Worm (Caenorhabditis elegans): ENCODE measurements around the gene T12D8.5.

Gene T12D8.5

DNA sequence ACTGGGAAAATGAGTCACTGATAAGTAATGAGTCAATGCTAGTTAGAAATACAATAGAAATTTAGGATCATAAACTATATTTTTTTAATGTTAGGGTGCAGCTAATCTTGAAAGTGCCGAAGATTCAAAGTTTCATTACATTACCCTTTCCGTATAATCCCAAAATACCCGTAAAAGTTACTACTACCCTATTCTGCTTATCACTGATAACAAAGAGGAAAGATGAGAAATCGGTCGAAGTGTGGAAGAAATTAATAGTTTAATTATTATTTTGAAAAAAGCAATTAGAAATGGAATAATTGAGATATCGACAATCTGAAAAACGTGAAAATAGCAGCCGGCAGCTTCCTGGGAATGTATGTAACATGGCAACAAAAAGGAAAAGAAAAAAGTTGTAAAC is 19.7 kb downstream of the T12D8.5 start:
- TF ChIP-seq blmp-1 (tag; optimal IDR thresholded peaks at IDR 0.05) (no peak), drap-1 (GFP tag; optimal IDR thresholded peaks at IDR 0.05) (no peak), sem-2 (GFP tag; optimal IDR thresholded peaks at IDR 0.05) (no peak), ces-1 (GFP tag; optimal IDR thresholded peaks at IDR 0.05) (no peak), ceh-43 (GFP tag; optimal IDR thresholded peaks at IDR 0.05) (no peak), ceh-39 (tag; optimal IDR thresholded peaks at IDR 0.05) (no peak), mep-1 (tag; optimal IDR thresholded peaks at IDR 0.05) (no peak), cnd-1 (tag; optimal IDR thresholded peaks at IDR 0.05) (no peak), unc-62 (GFP tag; optimal IDR thresholded peaks at IDR 0.05) (no peak), snpc-4 (tag; optimal IDR thresholded peaks at IDR 0.05) (no peak), ceh-83 (GFP tag; optimal IDR thresholded peaks at IDR 0.05) (no peak), nhr-12 (tag; optimal IDR thresholded peaks at IDR 0.05) (no peak), elt-3 (tag; optimal IDR thresholded peaks at IDR 0.05) (no peak)

DNA sequence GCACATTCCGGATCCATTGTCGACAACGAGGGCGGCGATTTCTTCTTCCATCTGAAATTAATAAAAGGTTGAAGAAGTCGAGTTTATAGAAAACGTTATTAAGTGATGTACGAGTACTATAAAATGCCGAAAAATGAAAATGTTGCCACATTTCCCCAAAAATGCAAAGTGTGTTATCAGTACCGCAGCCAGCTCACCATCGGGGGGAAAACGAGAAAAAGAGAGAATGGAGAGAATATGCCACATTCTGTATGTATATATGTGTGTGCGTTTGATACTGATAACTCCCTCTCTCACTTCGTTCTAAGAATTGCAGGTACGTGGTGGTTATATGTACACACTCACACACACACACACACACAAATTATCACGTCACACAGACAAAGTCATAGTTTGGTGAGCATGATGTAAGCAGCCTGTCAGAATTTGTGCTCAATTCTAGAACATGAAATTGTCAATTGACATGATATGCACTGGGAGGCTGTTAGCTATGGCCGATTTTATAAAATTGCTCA is 20.5 kb downstream of the T12D8.5 start, which contains the start of gene act-5:
TSS of gene act-5 (minus strand) at position 51 of the 515 bp plus-strand sequence.
- TF ChIP-seq elt-3 (tag; optimal IDR thresholded peaks at IDR 0.05) (no peak), ceh-83 (GFP tag; optimal IDR thresholded peaks at IDR 0.05) (no peak), bed-3 (GFP tag; optimal IDR thresholded peaks at IDR 0.05) (no peak), nhr-76 (tag; optimal IDR thresholded peaks at IDR 0.05) (no peak), unc-62 (GFP tag; optimal IDR thresholded peaks at IDR 0.05) (no peak), ces-1 (GFP tag; optimal IDR thresholded peaks at IDR 0.05) (no peak), M03D4.4 (tag; optimal IDR thresholded peaks at IDR 0.05) (no peak), cnd-1 (tag; optimal IDR thresholded peaks at IDR 0.05) (no peak), pha-4 (tag; optimal IDR thresholded peaks at IDR 0.05) (no peak), lin-13 (tag; optimal IDR thresholded peaks at IDR 0.05) (no peak), nhr-237 (tag; optimal IDR thresholded peaks at IDR 0.05) (no peak), zip-8 (tag; optimal IDR thresholded peaks at IDR 0.05) (no peak), ztf-11 (tag; optimal IDR thresholded peaks at IDR 0.05) (no peak)

DNA sequence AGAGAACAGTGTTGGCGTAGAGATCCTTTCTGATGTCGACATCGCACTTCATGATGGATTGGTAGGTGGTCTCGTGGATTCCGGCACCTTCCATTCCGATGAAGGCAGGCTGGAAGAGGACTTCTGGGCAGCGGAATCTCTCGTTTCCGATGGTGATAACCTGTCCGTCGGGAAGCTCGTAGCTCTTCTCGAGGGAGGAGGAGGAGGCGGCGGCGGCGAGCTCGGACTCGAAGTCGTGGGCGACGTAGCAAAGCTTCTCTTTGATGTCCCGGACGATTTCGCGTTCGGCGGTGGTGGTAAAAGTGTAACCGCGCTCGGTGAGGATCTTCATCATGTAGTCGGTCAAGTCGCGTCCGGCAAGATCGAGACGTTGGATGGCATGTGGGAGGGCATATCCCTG is 21.8 kb downstream of the T12D8.5 start:
- TF ChIP-seq unc-39 (tag; optimal IDR thresholded peaks at IDR 0.05): no peak
- no peak for TF ChIP-seq nhr-12 (tag; optimal IDR thresholded peaks at IDR 0.05)
- no peak for TF ChIP-seq ceh-83 (GFP tag; optimal IDR thresholded peaks at IDR 0.05)
- TF ChIP-seq elt-3 (tag; optimal IDR thresholded peaks at IDR 0.05): no peak
- no peak for TF ChIP-seq bed-3 (GFP tag; optimal IDR thresholded peaks at IDR 0.05)
- no peak for TF ChIP-seq tbx-8 (GFP tag; optimal IDR thresholded peaks at IDR 0.05)
- TF ChIP-seq mep-1 (tag; optimal IDR thresholded peaks at IDR 0.05): no peak
- TF ChIP-seq nhr-2 (tag; optimal IDR thresholded peaks at IDR 0.05): no peak
- no peak for TF ChIP-seq blmp-1 (tag; optimal IDR thresholded peaks at IDR 0.05)

DNA sequence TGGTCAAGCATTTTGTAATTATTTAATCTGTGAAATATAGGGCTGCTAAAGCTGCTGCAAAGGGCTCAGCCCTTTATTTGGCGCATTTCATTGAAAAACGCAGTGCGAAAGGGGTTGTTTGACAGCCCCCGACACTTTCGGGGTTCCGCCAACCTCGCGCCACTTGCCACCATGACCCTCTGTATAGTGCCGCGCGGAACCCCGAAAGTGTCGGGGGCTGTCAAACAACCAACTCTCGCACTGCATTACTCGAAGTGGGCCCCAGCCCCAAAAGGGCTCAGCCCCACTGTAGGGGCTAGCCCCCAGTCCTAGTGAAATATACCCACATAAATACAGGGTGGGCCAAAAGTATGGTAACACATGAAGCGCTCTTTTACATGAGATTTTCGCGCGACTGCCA is 26.3 kb downstream of the T12D8.5 start:
- TF ChIP-seq unc-62 (GFP tag; optimal IDR thresholded peaks at IDR 0.05): no peak
- no peak for TF ChIP-seq tbx-8 (GFP tag; optimal IDR thresholded peaks at IDR 0.05)
- no peak for TF ChIP-seq ham-2 (GFP tag; optimal IDR thresholded peaks at IDR 0.05)
- TF ChIP-seq elt-3 (tag; optimal IDR thresholded peaks at IDR 0.05): no peak
- TF ChIP-seq zip-8 (tag; optimal IDR thresholded peaks at IDR 0.05): no peak
- no peak for TF ChIP-seq snpc-4 (tag; optimal IDR thresholded peaks at IDR 0.05)
- no peak for TF ChIP-seq M03D4.4 (tag; optimal IDR thresholded peaks at IDR 0.05)
- no peak for TF ChIP-seq drap-1 (GFP tag; optimal IDR thresholded peaks at IDR 0.05)
- TF ChIP-seq ces-1 (GFP tag; optimal IDR thresholded peaks at IDR 0.05): no peak
- TF ChIP-seq mab-5 (tag; optimal IDR thresholded peaks at IDR 0.05): no peak
- no peak for TF ChIP-seq hlh-1 (tag; optimal IDR thresholded peaks at IDR 0.05)
- no peak for TF ChIP-seq nhr-28 (tag; optimal IDR thresholded peaks at IDR 0.05)
- TF ChIP-seq unc-39 (tag; optimal IDR thresholded peaks at IDR 0.05): no peak
- TF ChIP-seq mep-1 (tag; optimal IDR thresholded peaks at IDR 0.05): no peak
- no peak for TF ChIP-seq bed-3 (GFP tag; optimal IDR thresholded peaks at IDR 0.05)
- TF ChIP-seq nhr-76 (tag; optimal IDR thresholded peaks at IDR 0.05): no peak
- TF ChIP-seq mls-2 (tag; optimal IDR thresholded peaks at IDR 0.05): no peak
- TF ChIP-seq sem-2 (GFP tag; optimal IDR thresholded peaks at IDR 0.05): no peak
- no peak for TF ChIP-seq cnd-1 (tag; optimal IDR thresholded peaks at IDR 0.05)
- TF ChIP-seq unc-120 (tag; optimal IDR thresholded peaks at IDR 0.05; ENCODE audit: poor library complexity, severe bottlenecking): no peak

DNA sequence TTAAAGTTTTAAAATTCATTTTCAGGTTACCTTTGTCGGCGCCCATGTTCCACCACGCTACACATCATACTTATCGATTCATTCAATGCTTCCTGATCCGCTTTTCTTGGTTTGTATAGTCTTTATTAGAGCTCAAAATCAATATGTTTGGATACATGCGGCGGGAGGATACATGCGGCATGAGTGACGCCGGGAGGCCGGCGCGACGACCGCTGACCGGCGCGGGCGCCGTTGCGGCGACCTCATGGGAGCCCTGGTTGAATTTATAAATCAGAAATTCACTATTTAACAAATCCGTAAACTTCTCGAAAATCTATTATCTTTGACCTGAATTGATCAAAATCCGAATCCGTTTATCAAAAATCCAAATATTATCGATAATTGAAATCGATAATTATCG is 44.9 kb downstream of the T12D8.5 start:
- TF ChIP-seq hlh-1 (tag; optimal IDR thresholded peaks at IDR 0.05) (no peak), ham-2 (GFP tag; optimal IDR thresholded peaks at IDR 0.05) (no peak), mep-1 (tag; optimal IDR thresholded peaks at IDR 0.05) (no peak), mab-5 (tag; optimal IDR thresholded peaks at IDR 0.05) (no peak), ceh-83 (GFP tag; optimal IDR thresholded peaks at IDR 0.05) (peak; percentile 15), elt-3 (tag; optimal IDR thresholded peaks at IDR 0.05) (no peak)
